Worm (Caenorhabditis elegans): ENCODE measurements around the gene H41C03.3.

ce11 chrII:5810230-5810629, 35.3 kb upstream of the H41C03.3 start, which contains the start of the genes msp-64 and ZK1248.5:
- no peak for TF ChIP-seq sem-2 (GFP tag; optimal IDR thresholded peaks at IDR 0.05)
- no peak for TF ChIP-seq hlh-1 (tag; optimal IDR thresholded peaks at IDR 0.05)
- TF ChIP-seq ztf-11 (tag; optimal IDR thresholded peaks at IDR 0.05), result no peak
